Fruit fly (Drosophila melanogaster) whole organism, wandering third instar larva: ENCODE data around the gene Myo61F.
A peak's percentile ranks its signal among the peaks of the same experiment; 100 is the strongest.

Source experiments
- CG32264 ChIP-seq: fragments of 200-800 bp; sonication (Bioruptor generic); optimal IDR thresholded peaks from 2 replicates; lab custom pipeline; 2016; ENCODE audit warnings: missing biosample characterization, missing genetic modification characterization
- CG9705 ChIP-seq: fragments of 200-800 bp; sonication (Bioruptor generic); optimal IDR thresholded peaks from 2 replicates; lab custom pipeline; 2018; ENCODE audit warnings: missing biosample characterization, mild to moderate bottlenecking, missing genetic modification characterization
- CrebA ChIP-seq: fragments of 200-800 bp; sonication (Bioruptor generic); optimal IDR thresholded peaks from 2 replicates; lab custom pipeline; 2016; ENCODE audit warnings: missing biosample characterization, mild to moderate bottlenecking, missing genetic modification characterization, borderline replicate concordance
- Dfd ChIP-seq: fragments of >200 bp; optimal IDR thresholded peaks from 2 replicates; lab custom pipeline; 2017; ENCODE audit warnings: missing biosample characterization, missing genetic modification characterization
- Dif ChIP-seq: fragments of 200-275, 200-300 bp; sonication (Bioruptor generic); optimal IDR thresholded peaks from 2 replicates; lab custom pipeline; 2018; ENCODE audit warnings: missing biosample characterization, missing genetic modification characterization; ENCODE audit not compliant: partially characterized antibody
- HLH106 ChIP-seq: fragments of 200-800 bp; optimal IDR thresholded peaks from 3 replicates; lab custom pipeline; 2019; ENCODE audit warnings: missing biosample characterization, mild to moderate bottlenecking, missing genetic modification characterization, moderate library complexity
- Hnf4 ChIP-seq: fragments of 200-800 bp; sonication (Bioruptor generic); optimal IDR thresholded peaks from 2 replicates; lab custom pipeline; 2016; ENCODE audit warnings: missing biosample characterization, mild to moderate bottlenecking, missing genetic modification characterization
- Hr83 ChIP-seq: fragments of 200-300 bp; sonication (Bioruptor generic); optimal IDR thresholded peaks from 2 replicates; lab custom pipeline; 2016; ENCODE audit warnings: missing biosample characterization, mild to moderate bottlenecking, missing genetic modification characterization, moderate library complexity; ENCODE audit not compliant: poor library complexity, severe bottlenecking
- Jra ChIP-seq: sonication (Bioruptor generic); optimal IDR thresholded peaks from 2 replicates; lab custom pipeline; 2016; ENCODE audit warnings: missing biosample characterization, missing genetic modification characterization
- Mio ChIP-seq: sonication (Bioruptor generic); optimal IDR thresholded peaks from 2 replicates; lab custom pipeline; 2016; ENCODE audit warnings: missing biosample characterization, missing genetic modification characterization
- Myc ChIP-seq: fragments of >200 bp; optimal IDR thresholded peaks from 2 replicates; lab custom pipeline; 2017
- N ChIP-seq: fragments of >200 bp; optimal IDR thresholded peaks from 2 replicates; lab custom pipeline; 2018; ENCODE audit warnings: missing biosample characterization, missing external identifiers, missing genetic modification characterization
- OdsH ChIP-seq: fragments of 200-800 bp; sonication (Bioruptor generic); optimal IDR thresholded peaks from 2 replicates; lab custom pipeline; 2016; ENCODE audit warnings: missing biosample characterization, mild to moderate bottlenecking, missing genetic modification characterization
- Sp1 ChIP-seq: fragments of 200-800 bp; sonication (Bioruptor generic); optimal IDR thresholded peaks from 3 replicates; lab custom pipeline; 2019; ENCODE audit warnings: missing biosample characterization, mild to moderate bottlenecking, missing genetic modification characterization, moderate library complexity
- Vsx2 ChIP-seq: fragments of 200-300, 225-300 bp; sonication (Bioruptor generic); optimal IDR thresholded peaks from 2 replicates; lab custom pipeline; 2018; ENCODE audit warnings: missing biosample characterization, missing genetic modification characterization; ENCODE audit not compliant: partially characterized antibody
- br ChIP-seq: fragments of 200-800 bp; sonication (Bioruptor generic); optimal IDR thresholded peaks from 2 replicates; lab custom pipeline; 2016; ENCODE audit warnings: missing biosample characterization, missing genetic modification characterization
- brk ChIP-seq: fragments of 200-800 bp; sonication (Bioruptor generic); optimal IDR thresholded peaks from 2 replicates; lab custom pipeline; 2016; ENCODE audit warnings: missing biosample characterization, mild to moderate bottlenecking, missing genetic modification characterization
- dl ChIP-seq, 2 experiments: fragments of 175-275, 200-275 bp in 1 of 2; fragments of 200-275 bp in 1 of 2; sonication (Bioruptor generic); optimal IDR thresholded peaks; lab custom pipeline; 2018; ENCODE audit warnings: mild to moderate bottlenecking in 2 of 2, missing biosample characterization in 2 of 2, missing genetic modification characterization in 2 of 2, moderate library complexity in 2 of 2; ENCODE audit not compliant: partially characterized antibody in 2 of 2, insufficient read depth in 1 of 2
- dmrt93B ChIP-seq: fragments of 200-800 bp; sonication (Bioruptor generic); optimal IDR thresholded peaks from 2 replicates; lab custom pipeline; 2018; ENCODE audit warnings: missing biosample characterization, mild to moderate bottlenecking, missing genetic modification characterization
- dsf ChIP-seq: sonication (Bioruptor generic); optimal IDR thresholded peaks from 2 replicates; lab custom pipeline; 2016; ENCODE audit warnings: missing biosample characterization, missing genetic modification characterization, borderline replicate concordance
- ey ChIP-seq: fragments of 200-800 bp; sonication (Bioruptor generic); optimal IDR thresholded peaks from 2 replicates; lab custom pipeline; 2016; ENCODE audit warnings: missing biosample characterization, missing genetic modification characterization
- foxo ChIP-seq, 2 experiments: fragments of 200-800 bp; sonication (Bioruptor generic); optimal IDR thresholded peaks; 2 replicates in 1 of 2; 3 replicates in 1 of 2; lab custom pipeline; 2016 to 2017; ENCODE audit warnings: missing biosample characterization in 2 of 2, missing genetic modification characterization in 2 of 2
- fru ChIP-seq: fragments of 200-800 bp; sonication (Bioruptor generic); optimal IDR thresholded peaks from 3 replicates; lab custom pipeline; 2016; ENCODE audit warnings: missing biosample characterization, mild to moderate bottlenecking, missing genetic modification characterization
- h ChIP-seq: fragments of 200-800 bp; sonication (Bioruptor generic); optimal IDR thresholded peaks from 3 replicates; lab custom pipeline; 2016; ENCODE audit warnings: missing biosample characterization, mild to moderate bottlenecking, missing genetic modification characterization
- jim ChIP-seq: fragments of 175-275, 200-325 bp; sonication (Bioruptor generic); optimal IDR thresholded peaks from 2 replicates; lab custom pipeline; 2016; ENCODE audit warnings: missing biosample characterization, mild to moderate bottlenecking, missing genetic modification characterization
- pan ChIP-seq: fragments of >200 bp; optimal IDR thresholded peaks from 2 replicates; lab custom pipeline; 2017
- psq ChIP-seq: fragments of 200-800 bp; sonication (Bioruptor generic); optimal IDR thresholded peaks from 3 replicates; lab custom pipeline; 2017; ENCODE audit warnings: missing biosample characterization, mild to moderate bottlenecking, missing genetic modification characterization, moderate library complexity
- rgr ChIP-seq: fragments of 200-800 bp; sonication (Bioruptor generic); optimal IDR thresholded peaks from 3 replicates; lab custom pipeline; 2016; ENCODE audit warnings: missing biosample characterization, mild to moderate bottlenecking, missing genetic modification characterization
- sage ChIP-seq: fragments of 200-800 bp; sonication (Bioruptor generic); optimal IDR thresholded peaks from 2 replicates; lab custom pipeline; 2016; ENCODE audit warnings: missing biosample characterization, mild to moderate bottlenecking, missing genetic modification characterization
- sv ChIP-seq: fragments of 200-800 bp; sonication (Bioruptor generic); optimal IDR thresholded peaks from 3 replicates; lab custom pipeline; 2016; ENCODE audit warnings: missing biosample characterization, missing genetic modification characterization
- tai ChIP-seq: sonication (Bioruptor generic); optimal IDR thresholded peaks from 2 replicates; lab custom pipeline; 2016; ENCODE audit warnings: missing biosample characterization, missing genetic modification characterization
- woc ChIP-seq: sonication (Bioruptor generic); optimal IDR thresholded peaks from 2 replicates; lab custom pipeline; 2016; ENCODE audit warnings: missing biosample characterization, mild to moderate bottlenecking, missing genetic modification characterization

Gene Myo61F

dm6 chr3L:1350924-1351215 lies 32.6 kb downstream of the Myo61F start, which contains the start of gene CG9166:
TSS of gene CG9166 (plus strand) at chr3L:1351116.
- no peak for TF ChIP-seq dsf (GFP tag; lab: Kevin White, UChicago)
- TF ChIP-seq, all 38 proteins: peak for 0

DNA sequence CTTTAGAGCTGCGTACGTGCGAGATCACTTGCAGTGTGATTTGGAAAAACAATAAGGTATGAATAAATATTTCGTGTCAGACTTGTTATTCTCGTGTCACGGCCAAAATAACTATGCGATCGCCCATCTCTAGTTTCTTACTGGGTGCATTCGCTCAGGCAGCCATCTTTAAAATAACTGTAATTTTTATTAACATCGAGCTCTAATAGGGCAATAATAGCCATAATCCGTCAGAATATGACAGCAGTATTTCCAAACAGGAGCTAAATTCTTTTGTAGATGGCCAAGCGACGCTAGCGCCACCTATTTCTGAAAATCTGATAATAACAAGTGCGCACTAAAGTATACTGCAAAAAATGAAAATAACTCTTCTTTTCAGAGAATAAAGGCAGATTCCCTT lies 33.8 kb downstream of the Myo61F start:
- TF ChIP-seq ey: peak; percentile 7
- peak; percentile 8 for TF ChIP-seq br (GFP tag; lab: Kevin White, UChicago)
- no peak for TF ChIP-seq Sp1 (GFP tag; lab: Kevin White, UChicago)
- peak; percentile 12 for TF ChIP-seq psq (GFP tag; lab: Kevin White, UChicago)
- TF ChIP-seq Dfd: no peak
- peak; percentile 1 for TF ChIP-seq Jra (GFP tag; lab: Kevin White, UChicago)
- peak; percentile 46 for TF ChIP-seq h (GFP tag; lab: Kevin White, UChicago)
- TF ChIP-seq Vsx2 (GFP tag; lab: Kevin White, UChicago): no peak
- peak; percentile 5 for TF ChIP-seq HLH106 (tag; lab: Kevin White, UChicago)
- peak; percentile 2 for TF ChIP-seq CG32264
- TF ChIP-seq brk (GFP tag; lab: Kevin White, UChicago): peak; percentile 25
- no peak for TF ChIP-seq Hnf4 (GFP tag; lab: Kevin White, UChicago)
- TF ChIP-seq OdsH (GFP tag; lab: Kevin White, UChicago): peak; percentile 20
- no peak for TF ChIP-seq pan (lab: Kevin White, UChicago)
- TF ChIP-seq tai (GFP tag; lab: Kevin White, UChicago): no peak
- TF ChIP-seq sage (GFP tag; lab: Kevin White, UChicago): no peak
- no peak for TF ChIP-seq dsf (GFP tag; lab: Kevin White, UChicago)
- TF ChIP-seq sv: peak; percentile 14
- TF ChIP-seq Myc: peak; percentile 56
- peak; percentile 11 for TF ChIP-seq woc (GFP tag; lab: Kevin White, UChicago)
- peak; percentile 46 for TF ChIP-seq rgr
- peak; percentile 24 for TF ChIP-seq fru (GFP tag; lab: Kevin White, UChicago)
- TF ChIP-seq foxo (GFP tag; optimal IDR thresholded peaks at IDR 0.05; lab: Kevin White, UChicago): peak in 1 of 2 experiments; percentile 45
- TF ChIP-seq Mio (GFP tag; lab: Kevin White, UChicago): no peak

DNA sequence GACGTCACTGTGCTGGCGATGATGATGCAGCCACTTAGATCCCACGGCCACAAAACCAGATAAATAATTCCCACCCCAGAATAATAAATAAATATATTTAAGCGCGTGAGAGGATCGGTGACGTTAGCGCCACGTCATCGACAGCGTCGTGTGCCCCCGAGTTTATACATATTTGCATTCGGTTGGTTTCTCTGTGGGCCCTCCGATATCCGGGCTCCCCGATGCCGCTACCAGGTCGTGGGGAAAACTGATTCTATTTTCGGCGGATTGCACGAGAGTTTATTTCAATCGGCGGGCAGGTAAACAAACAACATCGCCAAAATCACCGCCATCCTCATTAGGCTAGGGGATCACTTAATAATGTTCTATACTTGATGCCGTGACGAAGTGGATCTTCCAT lies 35.9 kb downstream of the Myo61F start:
- TF ChIP-seq CrebA (no peak), fru (GFP tag; lab: Kevin White, UChicago) (no peak), br (GFP tag; lab: Kevin White, UChicago) (no peak), Hnf4 (GFP tag; lab: Kevin White, UChicago) (no peak), ey (no peak), dmrt93B (GFP tag; lab: Kevin White, UChicago) (no peak)

dm6 chr3L:1358338-1358737 lies 40.1 kb downstream of the Myo61F start:
- TF ChIP-seq woc (GFP tag; lab: Kevin White, UChicago) (no peak), CG9705 (GFP tag; lab: Kevin White, UChicago) (no peak), CrebA (no peak), Hnf4 (GFP tag; lab: Kevin White, UChicago) (no peak), brk (GFP tag; lab: Kevin White, UChicago) (no peak), HLH106 (tag; lab: Kevin White, UChicago) (no peak), fru (GFP tag; lab: Kevin White, UChicago) (no peak), OdsH (GFP tag; lab: Kevin White, UChicago) (no peak), foxo (GFP tag; optimal IDR thresholded peaks at IDR 0.05; lab: Kevin White, UChicago) (no peak), N (GFP tag; lab: Kevin White, UChicago) (no peak), sv (no peak), jim (no peak), Hr83 (GFP tag; lab: Kevin White, UChicago) (no peak), br (GFP tag; lab: Kevin White, UChicago) (no peak)

dm6 chr3L:1364368-1364767 lies 46.1 kb downstream of the Myo61F start:
- TF ChIP-seq Dif (GFP tag; lab: Kevin White, UChicago): peak; percentile 67
- TF ChIP-seq Vsx2 (GFP tag; lab: Kevin White, UChicago): peak; percentile 9
- peak; percentile 18 to 24 for TF ChIP-seq dl (GFP tag; optimal IDR thresholded peaks at IDR 0.05; lab: Kevin White, UChicago; ENCODE audit: insufficient read depth in 1 of 2, partially characterized antibody in 2 of 2)
- TF ChIP-seq Hr83 (GFP tag; lab: Kevin White, UChicago): no peak
